Worm (Caenorhabditis elegans): ENCODE data around the gene W06B4.1.

The W06B4.1 gene

DNA sequence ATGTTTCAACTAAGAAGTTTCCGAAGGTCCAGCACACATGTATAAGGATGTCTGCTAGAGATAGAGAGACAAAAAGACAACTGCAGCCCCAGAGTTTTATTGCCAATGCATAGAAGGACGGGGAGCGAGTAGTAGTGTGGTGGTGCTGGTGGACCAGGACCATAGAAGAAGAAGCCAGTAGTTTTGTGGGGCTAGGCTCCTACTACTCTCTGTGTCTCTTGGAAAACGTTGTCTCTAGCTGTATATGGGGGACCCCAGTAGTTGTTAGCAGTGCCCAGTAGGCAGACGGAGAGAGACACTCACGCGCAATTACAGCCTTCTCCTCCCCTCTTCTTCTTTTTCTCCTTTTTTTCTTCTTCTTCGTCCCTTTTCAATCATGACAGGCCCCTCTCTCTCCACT is 15.4 kb upstream of the W06B4.1 start (continued):
- TF ChIP-seq akir-1 (GFP tag; optimal IDR thresholded peaks at IDR 0.05) (no peak), F10E7.11 (tag; optimal IDR thresholded peaks at IDR 0.05) (no peak), bed-2 (GFP tag; IDR thresholded peaks at IDR 0.05) (no peak), cebp-1 (GFP tag; IDR thresholded peaks at IDR 0.05) (no peak), cebp-1 (tag; optimal IDR thresholded peaks at IDR 0.05) (peak; percentile 33), Y95B8A.8 (GFP tag; IDR thresholded peaks at IDR 0.05) (no peak), nfyb-1 (GFP tag; IDR thresholded peaks at IDR 0.05) (0 out of 2 replicates have a peak, but pooled peaks have one; percentile 14), ztf-25 (GFP tag; IDR thresholded peaks at IDR 0.05) (no peak), hlh-12 (tag; optimal IDR thresholded peaks at IDR 0.05) (no peak), attf-5 (GFP tag; optimal IDR thresholded peaks at IDR 0.05) (no peak), F22D6.2 (tag; optimal IDR thresholded peaks at IDR 0.05) (no peak), hsf-1 (GFP tag; IDR thresholded peaks at IDR 0.05) (no peak), ekl-4 (GFP tag; IDR thresholded peaks at IDR 0.05) (peak; percentile 12; the same call in 1 of the 2 replicates), zfh-2 (GFP tag; conservative IDR thresholded peaks at IDR 0.05) (peak; percentile 63; the same call in 1 of the 2 replicates), F23B12.7 (tag; optimal IDR thresholded peaks at IDR 0.05; ENCODE audit: insufficient read depth) (no peak), F57A8.1 (GFP tag; optimal IDR thresholded peaks at IDR 0.05) (no peak), unc-62 (GFP tag; optimal IDR thresholded peaks at IDR 0.05) (no peak), fkh-3 (tag; optimal IDR thresholded peaks at IDR 0.05) (no peak), hmg-1.2 (GFP tag; IDR thresholded peaks at IDR 0.05) (peak; percentile 37; the same call in 1 of the 2 replicates), ets-4 (GFP tag; optimal IDR thresholded peaks at IDR 0.05) (no peak), nhr-179 (tag; optimal IDR thresholded peaks at IDR 0.05) (no peak), chd-7 (tag; optimal IDR thresholded peaks at IDR 0.05) (no peak), nhr-80 (tag; optimal IDR thresholded peaks at IDR 0.05) (no peak), nfya-2 (GFP tag; IDR thresholded peaks at IDR 0.05) (no peak), madf-8 (GFP tag; conservative IDR thresholded peaks at IDR 0.05) (no peak), zim-3 (tag; optimal IDR thresholded peaks at IDR 0.05) (no peak), ztf-18 (tag; optimal IDR thresholded peaks at IDR 0.05) (no peak), madf-6 (GFP tag; IDR thresholded peaks at IDR 0.05) (no peak), ama-1 (optimal IDR thresholded peaks at IDR 0.05) (no peak), ama-1 (GFP tag; optimal IDR thresholded peaks at IDR 0.05) (no peak), D2030.7 (GFP tag; IDR thresholded peaks at IDR 0.05) (no peak), tbp1 (GFP tag; optimal IDR thresholded peaks at IDR 0.05) (no peak), cebp-2 (GFP tag; IDR thresholded peaks at IDR 0.05) (no peak), let-526 (GFP tag; IDR thresholded peaks at IDR 0.05) (no peak)

DNA sequence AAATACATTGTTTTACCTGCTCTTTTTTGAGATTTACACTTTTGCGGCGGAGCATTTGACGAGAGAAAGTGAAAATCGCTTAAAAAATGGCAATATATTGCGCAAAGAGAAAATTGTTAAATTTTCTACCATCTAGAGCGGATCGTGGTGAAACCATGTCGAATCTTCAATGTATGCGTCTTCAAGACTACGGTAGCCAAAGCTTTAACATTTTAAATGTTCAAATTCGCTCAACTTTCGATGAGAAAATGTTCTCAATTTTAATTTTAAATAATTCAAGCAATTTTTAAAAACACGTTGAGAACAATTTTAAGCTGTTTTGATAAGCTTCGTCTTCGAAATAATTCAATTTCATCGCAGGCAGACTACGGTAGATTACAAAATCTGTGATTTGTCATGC is 11.1 kb upstream of the W06B4.1 start:
- TF ChIP-seq madf-8 (GFP tag; conservative IDR thresholded peaks at IDR 0.05) (peak; percentile 73), hlh-26 (GFP tag; conservative IDR thresholded peaks at IDR 0.05) (no peak), pbrm-1 (GFP tag; IDR thresholded peaks at IDR 0.05) (no peak), him-1 (tag; optimal IDR thresholded peaks at IDR 0.05) (no peak), xnd-1 (tag; optimal IDR thresholded peaks at IDR 0.05) (peak; percentile 93), F23B12.7 (tag; optimal IDR thresholded peaks at IDR 0.05; ENCODE audit: insufficient read depth) (no peak), lin-54 (GFP tag; optimal IDR thresholded peaks at IDR 0.05) (peak; percentile 27), ekl-4 (GFP tag; IDR thresholded peaks at IDR 0.05) (no peak), dpff-1 (tag; optimal IDR thresholded peaks at IDR 0.05) (no peak), F22D6.2 (tag; optimal IDR thresholded peaks at IDR 0.05) (no peak), F33H1.4 (GFP tag; IDR thresholded peaks at IDR 0.05) (peak; percentile 91), F10E7.11 (tag; optimal IDR thresholded peaks at IDR 0.05) (no peak), efl-1 (GFP tag; optimal IDR thresholded peaks at IDR 0.05) (peak; percentile 40), attf-6 (GFP tag; IDR thresholded peaks at IDR 0.05) (no peak), D2030.7 (GFP tag; IDR thresholded peaks at IDR 0.05) (peak; percentile 43; the same call in 1 of the 2 replicates), madf-6 (GFP tag; IDR thresholded peaks at IDR 0.05) (peak; percentile 90), nfyb-1 (GFP tag; IDR thresholded peaks at IDR 0.05) (no peak), egrh-3 (GFP tag; IDR thresholded peaks at IDR 0.05) (no peak), K12H6.12 (tag; optimal IDR thresholded peaks at IDR 0.05) (no peak), lsl-1 (GFP tag; optimal IDR thresholded peaks at IDR 0.05) (peak; percentile 99), rpc-1 (optimal IDR thresholded peaks at IDR 0.05) (no peak), rpc-1 (tag; optimal IDR thresholded peaks at IDR 0.05) (no peak), ceh-91 (GFP tag; IDR thresholded peaks at IDR 0.05) (peak; percentile 56), ceh-27 (GFP tag; optimal IDR thresholded peaks at IDR 0.05) (no peak), dox-1 (GFP tag; IDR thresholded peaks at IDR 0.05) (peak; percentile 39; the same call in 1 of the 2 replicates)

Data from whole organism, young adult.